Worm (Caenorhabditis elegans) whole organism, L4/young adult: ENCODE measurements around the gene nth-1.

Experiments
- dao-5 ChIP-seq: sonication (generic microtip); optimal IDR thresholded peaks from 2 replicates; lab custom pipeline; 2016; ENCODE audit warnings: missing genotype, missing genetic modification characterization, moderate library complexity, missing compliant biosample characterization
- him-1 ChIP-seq: sonication (generic microtip); optimal IDR thresholded peaks from 2 replicates; lab custom pipeline; 2016; ENCODE audit warnings: missing genotype, missing genetic modification reagents, missing genetic modification characterization, missing compliant biosample characterization

DNA sequence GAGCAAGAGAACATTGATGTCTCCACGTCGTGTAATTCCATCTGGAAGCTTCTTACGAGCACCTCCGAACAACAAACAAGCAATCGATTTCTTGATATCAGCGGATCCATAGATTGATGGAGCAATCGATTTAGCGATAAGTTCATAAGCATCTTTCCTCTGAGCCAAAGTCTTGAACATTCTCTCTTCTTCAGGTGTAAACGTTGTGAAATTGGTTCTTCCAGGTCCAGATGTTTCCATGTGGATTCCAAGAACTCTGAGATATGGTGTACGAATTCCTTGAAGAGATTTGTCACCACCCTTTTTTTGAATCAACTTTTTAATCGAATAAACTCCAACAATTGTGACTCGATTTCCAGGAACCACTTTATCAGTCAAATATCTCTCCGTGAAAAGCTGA, 4.1 kb downstream of the nth-1 start:
- TF ChIP-seq dao-5, result no peak
- TF ChIP-seq him-1 (tag; lab: Kevin White, UChicago), result no peak
